Worm (Caenorhabditis elegans) whole organism, L4 larva: ENCODE data around the gene F10C2.4.
A peak's percentile ranks its signal among the peaks of the same experiment; 100 is the strongest.

Experiments
- F44E2.7 ChIP-seq: fragments of 200-800 bp; sonication (Bioruptor generic); IDR thresholded peaks from 2 replicates; pipeline ENCODE4 v2.1.2; 2022; ENCODE audit warnings: missing genetic modification characterization, missing compliant biosample characterization
- R02D3.7 ChIP-seq: fragments of 150-350 bp; sonication (generic microtip); optimal IDR thresholded peaks from 3 replicates; lab custom pipeline; 2014; ENCODE audit warnings: missing biosample characterization, missing genetic modification characterization
- T20F7.1 ChIP-seq: fragments of 200-800 bp; sonication (Bioruptor generic); optimal IDR thresholded peaks from 2 replicates; lab custom pipeline; 2018; ENCODE audit warnings: mild to moderate bottlenecking, missing genetic modification characterization, missing compliant biosample characterization
- Y105C5A.15 ChIP-seq: fragments of 200-800 bp; sonication (Bioruptor generic); IDR thresholded peaks from 2 replicates; pipeline ENCODE4 v1.3.6; 2022; ENCODE audit warnings: missing genetic modification characterization, missing compliant biosample characterization
- Y5F2A.4 ChIP-seq: fragments of 200-800 bp; sonication (Bioruptor generic); optimal IDR thresholded peaks from 2 replicates; lab custom pipeline; 2018; ENCODE audit warnings: mild to moderate bottlenecking, missing genetic modification characterization, missing compliant biosample characterization
- ZK546.5 ChIP-seq, 2 experiments: sonication (generic microtip); optimal IDR thresholded peaks; 2 replicates each; lab custom pipeline; 2017; ENCODE audit warnings: missing biosample characterization in 2 of 2, missing genetic modification characterization in 2 of 2
- aha-1 ChIP-seq: fragments of 150-350 bp; peaks from one replicate; lab custom pipeline; 2014; ENCODE audit warnings: missing biosample characterization, missing genetic modification characterization
- aly-2 ChIP-seq: sonication (generic microtip); optimal IDR thresholded peaks from 2 replicates; lab custom pipeline; 2018; ENCODE audit warnings: missing biosample characterization, missing genetic modification characterization
- attf-4 ChIP-seq: sonication (generic microtip); optimal IDR thresholded peaks from 3 replicates; lab custom pipeline; 2017; ENCODE audit warnings: missing biosample characterization, missing genetic modification characterization
- ceh-62 ChIP-seq: sonication (generic microtip); optimal IDR thresholded peaks from 2 replicates; lab custom pipeline; 2017; ENCODE audit warnings: missing biosample characterization, missing genetic modification characterization
- ctbp-1 ChIP-seq: fragments of 200-800 bp; sonication (Bioruptor generic); IDR thresholded peaks from 2 replicates; pipeline ENCODE4 v1.3.6; 2022; ENCODE audit warnings: missing genetic modification reagents, missing genetic modification characterization, missing compliant biosample characterization
- dmd-6 ChIP-seq: fragments of 200-800 bp; sonication (Bioruptor generic); IDR thresholded peaks from 2 replicates; pipeline ENCODE4 v1.3.6; 2022; ENCODE audit warnings: missing genetic modification reagents, missing genetic modification characterization, missing compliant biosample characterization
- dpl-1 ChIP-seq: fragments of 150-350 bp; optimal IDR thresholded peaks from 2 replicates; lab custom pipeline; 2014; ENCODE audit warnings: missing biosample characterization, missing genetic modification reagents, missing genetic modification characterization
- duxl-1 ChIP-seq: sonication (generic microtip); optimal IDR thresholded peaks from 2 replicates; lab custom pipeline; 2016; ENCODE audit warnings: mild to moderate bottlenecking, missing genetic modification characterization, moderate library complexity, missing compliant biosample characterization; ENCODE audit not compliant: poor library complexity
- egl-43 ChIP-seq: fragments of 200-800 bp; sonication (Bioruptor generic); IDR thresholded peaks from 2 replicates; pipeline ENCODE4 v1.3.6; 2022; ENCODE audit warnings: missing genetic modification reagents, missing genetic modification characterization, missing compliant biosample characterization
- fos-1 ChIP-seq: fragments of 150-350 bp; optimal IDR thresholded peaks from 2 replicates; lab custom pipeline; 2014; ENCODE audit warnings: missing biosample characterization, missing genetic modification characterization
- hlh-11 ChIP-seq: fragments of 200-800 bp; sonication (Bioruptor generic); optimal IDR thresholded peaks from 2 replicates; lab custom pipeline; 2018; ENCODE audit warnings: mild to moderate bottlenecking, missing genetic modification characterization, missing compliant biosample characterization
- lin-1 ChIP-seq: fragments of 200-800 bp; sonication (Bioruptor generic); IDR thresholded peaks from 2 replicates; pipeline ENCODE4 v1.3.6; 2022; ENCODE audit warnings: missing genetic modification reagents, missing genetic modification characterization, missing compliant biosample characterization
- lin-38 ChIP-seq: fragments of 200-800 bp; sonication (Bioruptor generic); IDR thresholded peaks from 2 replicates; pipeline ENCODE4 v1.3.6; 2022; ENCODE audit warnings: missing genetic modification reagents, missing genetic modification characterization, missing compliant biosample characterization
- lir-3 ChIP-seq: sonication (generic microtip); optimal IDR thresholded peaks from 2 replicates; lab custom pipeline; 2016; ENCODE audit warnings: mild to moderate bottlenecking, missing genetic modification characterization, missing compliant biosample characterization
- lsy-2 ChIP-seq, 2 experiments: fragments of 150-350 bp in 1 of 2; sonication (generic microtip) in 1 of 2; optimal IDR thresholded peaks; 2 replicates each; lab custom pipeline; 2014 to 2017; ENCODE audit warnings: missing biosample characterization in 2 of 2, missing genetic modification characterization in 2 of 2
- mes-2 ChIP-seq: sonication (generic microtip); optimal IDR thresholded peaks from 2 replicates; lab custom pipeline; 2016; ENCODE audit warnings: missing genotype, mild to moderate bottlenecking, missing genetic modification characterization, missing compliant biosample characterization; ENCODE audit not compliant: poor library complexity, severe bottlenecking
- nhr-237 ChIP-seq: sonication (generic microtip); optimal IDR thresholded peaks from 2 replicates; lab custom pipeline; 2017; ENCODE audit warnings: missing biosample characterization, missing genetic modification characterization
- nhr-48 ChIP-seq: sonication (generic microtip); optimal IDR thresholded peaks from 2 replicates; lab custom pipeline; 2016; ENCODE audit warnings: mild to moderate bottlenecking, missing genetic modification characterization, missing compliant biosample characterization
- nhr-6 ChIP-seq: fragments of 150-350 bp; optimal IDR thresholded peaks from 2 replicates; lab custom pipeline; 2014; ENCODE audit warnings: missing biosample characterization, missing genetic modification characterization
- php-3 ChIP-seq: fragments of 200-800 bp; sonication (Bioruptor generic); IDR thresholded peaks from 2 replicates; pipeline ENCODE4 v1.3.6; 2022; ENCODE audit warnings: missing genetic modification reagents, missing genetic modification characterization, missing compliant biosample characterization
- set-16 ChIP-seq: fragments of 200-800 bp; sonication (Bioruptor generic); IDR thresholded peaks from 2 replicates; pipeline ENCODE4 v1.3.6; 2022; ENCODE audit warnings: missing genetic modification reagents, missing genetic modification characterization, missing compliant biosample characterization
- skn-1 ChIP-seq: fragments of 150-350 bp; optimal IDR thresholded peaks from 2 replicates; lab custom pipeline; 2014; ENCODE audit warnings: missing biosample characterization, missing genetic modification characterization
- spr-1 ChIP-seq: sonication (generic microtip); optimal IDR thresholded peaks from 2 replicates; lab custom pipeline; 2016; ENCODE audit warnings: mild to moderate bottlenecking, missing genetic modification characterization, missing compliant biosample characterization
- tra-1 ChIP-seq: fragments of 200-800 bp; sonication (Bioruptor generic); IDR thresholded peaks from 2 replicates; pipeline ENCODE4 v1.3.6; 2022; ENCODE audit warnings: missing genetic modification reagents, missing genetic modification characterization, missing compliant biosample characterization
- unc-39 ChIP-seq: sonication (generic microtip); optimal IDR thresholded peaks from 2 replicates; lab custom pipeline; 2017; ENCODE audit warnings: missing biosample characterization, missing genetic modification characterization
- unc-62 ChIP-seq, 3 experiments: fragments of 150-350 bp in 1 of 3; sonication (generic microtip); optimal IDR thresholded peaks in 2 of 3; peaks in 1 of 3; 1 replicate in 1 of 3; 2 replicates in 2 of 3; lab custom pipeline; 2014 to 2017; ENCODE audit warnings: missing biosample characterization in 3 of 3, missing genetic modification characterization in 3 of 3, missing genetic modification reagents in 3 of 3, missing genotype in 1 of 3
- zag-1 ChIP-seq: fragments of 150-350 bp; optimal IDR thresholded peaks from 2 replicates; lab custom pipeline; 2014; ENCODE audit warnings: missing biosample characterization, missing genetic modification characterization
- zip-11 ChIP-seq: fragments of 200-800 bp; sonication (Bioruptor generic); IDR thresholded peaks from 2 replicates; pipeline ENCODE4 v1.3.6; 2022; ENCODE audit warnings: missing genetic modification characterization, missing compliant biosample characterization
- zip-2 ChIP-seq: fragments of 150-350 bp; optimal IDR thresholded peaks from 2 replicates; lab custom pipeline; 2014; ENCODE audit warnings: missing biosample characterization, missing genetic modification characterization

The F10C2.4 gene

ce11 chrV:12028151-12028550, 13.2 kb upstream of the F10C2.4 start:
- TF ChIP-seq nhr-48 (no peak), unc-62 (GFP tag; optimal IDR thresholded peaks at IDR 0.05 in 1 of 2; lab: Kevin White, UChicago) (no peak), unc-62 (tag; optimal IDR thresholded peaks at IDR 0.05; lab: Kevin White, UChicago) (no peak), php-3 (GFP tag; lab: Robert Waterston, UW) (no peak), duxl-1 (no peak), zip-11 (GFP tag; lab: Robert Waterston, UW) (no peak)

- TF ChIP-seq attf-4 (tag; lab: Kevin White, UChicago) (no peak), aly-2 (tag; lab: Kevin White, UChicago) (no peak), aha-1 (tag; lab: Kevin White, UChicago) (peak; percentile 52), dpl-1 (no peak), lsy-2 (tag; optimal IDR thresholded peaks at IDR 0.05; lab: Kevin White, UChicago) (no peak), tra-1 (GFP tag; lab: Robert Waterston, UW) (no peak)
Observed at ce11 chrV:12032060-12032459, 9.3 kb upstream of the F10C2.4 start, which contains the start of gene pkc-1. pkc-1 (minus strand) TSS chrV:12032160.

ce11 chrV:12033841-12034240, 7.5 kb upstream of the F10C2.4 start:
- TF ChIP-seq nhr-48 (no peak), aha-1 (tag; lab: Kevin White, UChicago) (peak; percentile 13), egl-43 (GFP tag; lab: Robert Waterston, UW) (no peak), fos-1 (no peak), hlh-11 (no peak), set-16 (no peak), nhr-237 (tag; lab: Kevin White, UChicago) (no peak)
- TF ChIP-seq, all 104 proteins: peak for 1

DNA sequence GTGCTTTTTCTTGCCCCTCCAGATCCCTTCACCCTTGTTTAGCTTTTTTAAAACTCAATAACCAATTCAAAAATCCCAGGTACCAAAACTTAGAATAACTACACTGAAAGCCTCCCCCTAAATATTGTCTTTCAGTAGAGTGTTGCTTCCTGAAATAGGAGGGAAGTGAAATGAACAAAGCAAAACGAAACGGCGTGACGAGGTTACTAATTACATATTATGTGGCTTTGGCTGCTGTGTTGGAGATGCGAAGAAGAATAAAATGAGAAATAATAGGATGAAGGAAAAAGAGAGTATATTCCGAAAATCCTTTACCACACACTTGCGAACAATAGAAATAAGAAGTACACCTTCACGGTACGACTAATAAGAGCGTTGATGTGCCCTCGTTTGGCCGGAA, 5.2 kb upstream of the F10C2.4 start:
- TF ChIP-seq ceh-62 (tag; lab: Kevin White, UChicago) (no peak), spr-1 (tag; lab: Kevin White, UChicago) (no peak), Y105C5A.15 (GFP tag; lab: Robert Waterston, UW) (no peak), unc-39 (no peak), T20F7.1 (GFP tag; lab: Kevin White, UChicago) (no peak), ZK546.5 (tag; optimal IDR thresholded peaks at IDR 0.05; lab: Kevin White, UChicago) (no peak), mes-2 (tag; lab: Kevin White, UChicago) (no peak), ctbp-1 (GFP tag; lab: Robert Waterston, UW) (no peak)

ce11 chrV:12037889-12038288, 3.5 kb upstream of the F10C2.4 start:
- TF ChIP-seq zip-2 (tag; lab: Kevin White, UChicago) (no peak), unc-62 (GFP tag; optimal IDR thresholded peaks at IDR 0.05 in 1 of 2; lab: Kevin White, UChicago) (peak in 1 of 2 experiments; percentile 64), unc-62 (tag; optimal IDR thresholded peaks at IDR 0.05; lab: Kevin White, UChicago) (no peak), zag-1 (no peak), Y5F2A.4 (GFP tag; lab: Kevin White, UChicago) (no peak), R02D3.7 (tag; lab: Kevin White, UChicago) (no peak), dmd-6 (GFP tag; lab: Robert Waterston, UW) (no peak), skn-1 (no peak)

DNA sequence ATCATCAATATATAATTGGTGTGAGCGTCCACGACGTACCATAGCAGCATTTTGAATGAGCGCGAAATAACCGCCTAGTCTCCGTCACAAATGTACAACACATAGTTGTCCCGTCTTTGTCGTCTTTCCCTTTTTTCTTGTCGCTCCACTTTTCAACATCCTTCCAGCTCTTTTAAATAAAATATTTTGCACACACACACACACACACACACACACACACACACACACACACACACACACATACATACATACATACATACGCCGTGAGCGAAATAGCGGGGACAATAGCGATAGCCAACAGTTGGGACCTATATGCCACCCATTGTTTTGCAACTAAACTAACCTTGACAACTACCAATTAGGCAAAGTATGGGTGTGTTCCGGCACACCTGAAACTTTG, 3.0 kb upstream of the F10C2.4 start:
- peak; percentile 33 for TF ChIP-seq mes-2 (tag; lab: Kevin White, UChicago)
- TF ChIP-seq lin-1: no peak
- TF ChIP-seq lir-3 (tag; lab: Kevin White, UChicago): no peak
- peak; percentile 63 for TF ChIP-seq aha-1 (tag; lab: Kevin White, UChicago)
- no peak for TF ChIP-seq zip-11 (GFP tag; lab: Robert Waterston, UW)
- no peak for TF ChIP-seq lin-38 (GFP tag; lab: Robert Waterston, UW)
- TF ChIP-seq F44E2.7 (GFP tag; lab: Robert Waterston, UW): no peak
- TF ChIP-seq lsy-2 (tag; optimal IDR thresholded peaks at IDR 0.05; lab: Kevin White, UChicago): peak in 1 of 2 experiments; percentile 20
- no peak for TF ChIP-seq unc-39
- TF ChIP-seq nhr-6 (tag; lab: Kevin White, UChicago): no peak
